Worm (Caenorhabditis elegans): Measurements from ENCODE around the gene Y102A11A.5.

DNA sequence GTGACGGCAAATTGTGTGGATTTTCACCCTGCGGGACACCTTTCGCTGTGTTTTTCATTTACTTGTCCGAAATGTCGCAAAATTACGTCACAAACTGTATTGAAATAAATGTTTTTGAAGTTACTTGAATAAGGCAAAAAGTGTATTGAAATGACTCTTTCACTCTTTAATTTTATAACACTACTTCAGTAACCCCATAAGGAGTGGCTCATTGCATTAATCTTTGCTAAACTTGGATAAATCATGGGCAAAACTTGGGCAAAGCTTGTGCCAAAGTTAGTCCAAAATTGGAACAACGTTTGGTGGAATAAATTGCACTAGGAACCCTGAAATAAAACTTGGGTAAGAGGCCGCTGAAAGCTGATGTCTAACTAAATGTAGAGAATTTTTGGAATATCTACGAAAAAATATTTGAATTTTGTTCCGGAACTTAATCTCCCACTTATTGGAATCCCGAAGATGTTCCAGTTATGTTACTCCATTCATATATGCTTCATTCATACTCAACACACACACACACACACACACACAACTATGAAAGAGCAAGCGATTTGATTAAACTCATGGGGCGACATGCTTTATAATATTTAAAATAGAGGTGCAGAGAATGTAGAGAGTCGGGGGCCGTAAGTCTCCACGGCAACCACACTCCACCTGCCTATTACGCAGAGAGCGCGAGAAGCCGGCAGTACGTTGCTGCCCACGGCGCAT is 18.7 kb downstream of the Y102A11A.5 start, which contains the start of gene Y102A11A.9:
- TF ChIP-seq scrt-1 (GFP tag; IDR thresholded peaks at IDR 0.05) (no peak), tbx-37 (GFP tag; conservative IDR thresholded peaks at IDR 0.05) (no peak), ceh-36 (tag; optimal IDR thresholded peaks at IDR 0.05) (no peak), ama-1 (optimal IDR thresholded peaks at IDR 0.05) (no peak), ceh-13 (GFP tag; optimal IDR thresholded peaks at IDR 0.05) (no peak), hnd-1 (tag; optimal IDR thresholded peaks at IDR 0.05) (no peak), sea-1 (GFP tag; conservative IDR thresholded peaks at IDR 0.05) (no peak), hmbx-1 (tag; optimal IDR thresholded peaks at IDR 0.05) (no peak)

Data from whole organism, early embryonic.